Worm (Caenorhabditis elegans) whole organism, L1 larva: ENCODE results near the gene F13D11.3.

Experiments
- lsy-2 ChIP-seq, 2 experiments: fragments of 150-350 bp; optimal IDR thresholded peaks; 2 replicates each; lab custom pipeline; 2014; ENCODE audit warnings: missing biosample characterization in 2 of 2, missing genetic modification characterization in 2 of 2
- mep-1 ChIP-seq: fragments of 150-350 bp; optimal IDR thresholded peaks from 2 replicates; lab custom pipeline; 2014; ENCODE audit warnings: missing biosample characterization, missing genetic modification characterization
- zag-1 ChIP-seq: fragments of 150-350 bp; optimal IDR thresholded peaks from 2 replicates; lab custom pipeline; 2014; ENCODE audit warnings: missing biosample characterization, missing genetic modification characterization

DNA sequence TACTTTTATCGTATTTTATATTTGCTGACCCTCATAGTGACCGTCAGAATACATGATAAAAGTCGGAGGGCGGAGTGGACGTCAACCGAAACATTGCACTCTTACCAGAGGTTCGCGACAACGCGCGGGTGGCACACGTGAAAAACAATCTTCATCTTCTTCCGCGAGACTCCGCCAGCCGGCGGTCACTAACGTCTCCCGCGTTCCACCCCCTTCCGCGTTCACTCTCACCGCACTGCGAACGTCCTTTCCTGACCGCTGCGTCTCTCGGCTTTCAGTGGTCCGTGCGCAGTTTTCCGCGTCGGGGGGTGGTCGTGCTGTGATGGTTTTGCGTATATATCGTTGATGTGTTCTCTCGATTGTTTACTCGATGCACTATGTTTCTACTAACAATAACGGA, 12.5 kb upstream of the F13D11.3 start:
- TF ChIP-seq lsy-2 (tag; optimal IDR thresholded peaks at IDR 0.05; lab: Kevin White, UChicago) (no peak), zag-1 (tag; lab: Kevin White, UChicago) (no peak), mep-1 (no peak)
